Fruit fly (Drosophila melanogaster): Measurements from ENCODE around the gene Hsc70-2.

DNA sequence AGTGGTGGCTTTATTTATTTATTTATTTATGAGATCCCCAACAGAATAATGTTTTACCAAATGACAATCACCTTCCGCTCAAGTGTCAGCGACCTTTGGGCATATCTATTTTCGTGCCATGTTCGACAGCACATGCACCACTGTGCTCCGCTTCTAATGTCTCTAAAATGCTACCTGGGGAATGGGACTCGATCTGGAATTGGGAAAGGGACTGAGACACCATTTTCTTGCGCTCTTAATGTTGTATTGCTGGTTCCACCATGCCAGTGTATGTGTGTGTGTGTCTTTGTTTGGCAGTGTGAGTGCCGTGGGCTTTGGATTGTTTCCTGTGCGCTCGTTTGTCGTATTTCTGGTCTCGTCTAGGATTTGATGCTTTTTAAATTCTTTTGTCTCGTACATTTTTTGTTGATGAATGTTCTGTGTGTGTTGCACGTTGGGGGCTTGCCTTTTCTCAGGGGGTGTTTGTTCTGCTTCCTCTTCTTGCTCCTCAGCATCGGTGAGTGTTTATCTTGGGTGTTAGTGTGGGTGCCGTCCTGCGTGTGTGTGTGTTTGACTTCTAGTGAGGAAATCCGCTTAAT, 20.7 kb downstream of the Hsc70-2 start:
- no peak for TF ChIP-seq Atf6 (GFP tag; IDR thresholded peaks at IDR 0.05)
- TF ChIP-seq fru (optimal IDR thresholded peaks at IDR 0.05), result no peak
- TF ChIP-seq Spps (tag; optimal IDR thresholded peaks at IDR 0.05), result no peak
- TF ChIP-seq bowl (GFP tag; IDR thresholded peaks at IDR 0.05), result no peak
- TF ChIP-seq Blimp-1 (GFP tag; optimal IDR thresholded peaks at IDR 0.05), result no peak
- TF ChIP-seq Doc3 (GFP tag; IDR thresholded peaks at IDR 0.05; ENCODE audit: partially characterized antibody), result no peak
- no peak for TF ChIP-seq en (GFP tag; optimal IDR thresholded peaks at IDR 0.05)
- TF ChIP-seq Dll (GFP tag; IDR thresholded peaks at IDR 0.05; ENCODE audit: partially characterized antibody), result no peak
- TF ChIP-seq CG15514 (GFP tag; optimal IDR thresholded peaks at IDR 0.05), result no peak
- no peak for TF ChIP-seq zfh1 (GFP tag; IDR thresholded peaks at IDR 0.05)
- TF ChIP-seq CG6654 (GFP tag; optimal IDR thresholded peaks at IDR 0.05), result no peak

All from whole organism, embryonic.